Worm (Caenorhabditis elegans) whole organism, L4 larva: ENCODE data around the gene ZC262.13.

Experiments used
- F10B5.3 ChIP-seq: sonication (generic microtip); optimal IDR thresholded peaks from 2 replicates; lab custom pipeline; 2016; ENCODE audit warnings: mild to moderate bottlenecking, missing genetic modification characterization, missing compliant biosample characterization
- F37D6.2 ChIP-seq: sonication (generic microtip); optimal IDR thresholded peaks from 2 replicates; lab custom pipeline; 2016; ENCODE audit warnings: mild to moderate bottlenecking, missing genetic modification characterization, missing compliant biosample characterization
- T20F7.1 ChIP-seq: fragments of 200-800 bp; sonication (Bioruptor generic); optimal IDR thresholded peaks from 2 replicates; lab custom pipeline; 2018; ENCODE audit warnings: mild to moderate bottlenecking, missing genetic modification characterization, missing compliant biosample characterization
- T26A8.4 ChIP-seq: fragments of 200-800 bp; sonication (Bioruptor generic); IDR thresholded peaks from 2 replicates; pipeline ENCODE4 v1.3.6; 2022; ENCODE audit warnings: missing genetic modification characterization, missing compliant biosample characterization
- Y48G9A.11 ChIP-seq: fragments of 200-800 bp; sonication (Bioruptor generic); IDR thresholded peaks from 2 replicates; pipeline ENCODE4 v1.3.6; 2022; ENCODE audit warnings: missing genetic modification reagents, missing genetic modification characterization, missing compliant biosample characterization
- aha-1 ChIP-seq: fragments of 150-350 bp; peaks from one replicate; lab custom pipeline; 2014; ENCODE audit warnings: missing biosample characterization, missing genetic modification characterization
- arid-1 ChIP-seq: fragments of 200-800 bp; sonication (Bioruptor generic); conservative IDR thresholded peaks from 2 replicates; pipeline ENCODE4 v1.3.6; 2022; ENCODE audit warnings: missing genetic modification reagents, missing genetic modification characterization, missing compliant biosample characterization
- ceh-28 ChIP-seq: fragments of 150-350 bp; optimal IDR thresholded peaks from 2 replicates; lab custom pipeline; 2014; ENCODE audit warnings: missing biosample characterization, missing genetic modification reagents, missing genetic modification characterization
- ceh-32 ChIP-seq: sonication (generic microtip); optimal IDR thresholded peaks from 2 replicates; lab custom pipeline; 2016; ENCODE audit warnings: mild to moderate bottlenecking, missing genetic modification characterization, missing compliant biosample characterization; ENCODE audit not compliant: poor library complexity
- ces-1 ChIP-seq: fragments of 150-350 bp; sonication (generic microtip); optimal IDR thresholded peaks from 4 replicates; lab custom pipeline; 2014; ENCODE audit warnings: missing biosample characterization, missing genetic modification reagents, missing genetic modification characterization
- cey-2 ChIP-seq: sonication (generic microtip); optimal IDR thresholded peaks from 3 replicates; lab custom pipeline; 2017; ENCODE audit warnings: missing genetic modification characterization, mild to moderate bottlenecking, missing compliant biosample characterization, antibody characterized with exemption, borderline replicate concordance; ENCODE audit not compliant: insufficient read depth
- ctbp-1 ChIP-seq: fragments of 200-800 bp; sonication (Bioruptor generic); IDR thresholded peaks from 2 replicates; pipeline ENCODE4 v1.3.6; 2022; ENCODE audit warnings: missing genetic modification reagents, missing genetic modification characterization, missing compliant biosample characterization
- daf-19 ChIP-seq: fragments of 200-800 bp; sonication (Bioruptor generic); conservative IDR thresholded peaks from 2 replicates; pipeline ENCODE4 v1.3.6; 2022; ENCODE audit warnings: missing genetic modification characterization, missing compliant biosample characterization
- dpl-1 ChIP-seq: fragments of 150-350 bp; optimal IDR thresholded peaks from 2 replicates; lab custom pipeline; 2014; ENCODE audit warnings: missing biosample characterization, missing genetic modification reagents, missing genetic modification characterization
- gei-8 ChIP-seq: fragments of 200-800 bp; sonication (Bioruptor generic); optimal IDR thresholded peaks from 2 replicates; lab custom pipeline; 2018; ENCODE audit warnings: mild to moderate bottlenecking, missing genetic modification characterization, missing compliant biosample characterization
- hif-1 ChIP-seq, 2 experiments: sonication (generic microtip); optimal IDR thresholded peaks; 2 replicates each; lab custom pipeline; 2016 to 2017; ENCODE audit warnings: missing compliant biosample characterization in 2 of 2, missing genetic modification characterization in 2 of 2, missing genetic modification reagents in 2 of 2, missing genotype in 2 of 2, mild to moderate bottlenecking in 1 of 2
- hlh-11 ChIP-seq: fragments of 200-800 bp; sonication (Bioruptor generic); optimal IDR thresholded peaks from 2 replicates; lab custom pipeline; 2018; ENCODE audit warnings: mild to moderate bottlenecking, missing genetic modification characterization, missing compliant biosample characterization
- hmg-1.1 ChIP-seq: fragments of 200-800 bp; sonication (Bioruptor generic); IDR thresholded peaks from 2 replicates; pipeline ENCODE4 v1.3.6; 2022; ENCODE audit warnings: missing genetic modification reagents, missing genetic modification characterization, missing compliant biosample characterization
- jun-1 ChIP-seq: fragments of 150-350 bp; optimal IDR thresholded peaks from 2 replicates; lab custom pipeline; 2014; ENCODE audit warnings: missing biosample characterization, missing genetic modification reagents, missing genetic modification characterization
- lim-7 ChIP-seq: fragments of 200-800 bp; sonication (Bioruptor generic); IDR thresholded peaks from 2 replicates; pipeline ENCODE4 v1.3.6; 2022; ENCODE audit warnings: missing genetic modification characterization, missing compliant biosample characterization
- lin-1 ChIP-seq: fragments of 200-800 bp; sonication (Bioruptor generic); IDR thresholded peaks from 2 replicates; pipeline ENCODE4 v1.3.6; 2022; ENCODE audit warnings: missing genetic modification reagents, missing genetic modification characterization, missing compliant biosample characterization
- lin-29 ChIP-seq: fragments of 200-800 bp; sonication (Bioruptor generic); IDR thresholded peaks from 2 replicates; pipeline ENCODE4 v1.3.6; 2022; ENCODE audit warnings: missing genetic modification reagents, missing genetic modification characterization, missing compliant biosample characterization
- lin-39 ChIP-seq: fragments of 150-350 bp; optimal IDR thresholded peaks from 2 replicates; lab custom pipeline; 2014; ENCODE audit warnings: missing biosample characterization, missing genetic modification reagents, missing genetic modification characterization
- lir-3 ChIP-seq: sonication (generic microtip); optimal IDR thresholded peaks from 2 replicates; lab custom pipeline; 2016; ENCODE audit warnings: mild to moderate bottlenecking, missing genetic modification characterization, missing compliant biosample characterization
- lsy-2 ChIP-seq, 2 experiments: fragments of 150-350 bp in 1 of 2; sonication (generic microtip) in 1 of 2; optimal IDR thresholded peaks; 2 replicates each; lab custom pipeline; 2014 to 2017; ENCODE audit warnings: missing biosample characterization in 2 of 2, missing genetic modification characterization in 2 of 2
- mdl-1 ChIP-seq, 2 experiments: fragments of 150-350 bp in 1 of 2; sonication (generic microtip) in 1 of 2; optimal IDR thresholded peaks; 2 replicates each; lab custom pipeline; 2014 to 2017; ENCODE audit warnings: missing biosample characterization in 2 of 2, missing genetic modification characterization in 2 of 2
- mdt-29 ChIP-seq: fragments of 200-800 bp; sonication (Bioruptor generic); IDR thresholded peaks from 2 replicates; pipeline ENCODE4 v1.3.6; 2022; ENCODE audit warnings: missing genetic modification reagents, missing genetic modification characterization, missing compliant biosample characterization
- mep-1 ChIP-seq: fragments of 150-350 bp; sonication (generic microtip); optimal IDR thresholded peaks from 3 replicates; lab custom pipeline; 2014; ENCODE audit warnings: missing biosample characterization, missing genetic modification characterization
- mxl-2 ChIP-seq: fragments of 200-800 bp; sonication (Bioruptor generic); conservative IDR thresholded peaks from 2 replicates; pipeline ENCODE4 v1.3.6; 2022; ENCODE audit warnings: missing genetic modification reagents, missing genetic modification characterization, missing compliant biosample characterization
- mxl-3 ChIP-seq: fragments of 200-800 bp; sonication (Bioruptor generic); optimal IDR thresholded peaks from 2 replicates; lab custom pipeline; 2018; ENCODE audit warnings: mild to moderate bottlenecking, missing genetic modification characterization, missing compliant biosample characterization
- nhr-10 ChIP-seq: fragments of 150-350 bp; optimal IDR thresholded peaks from 2 replicates; lab custom pipeline; 2014; ENCODE audit warnings: missing biosample characterization, missing genetic modification characterization
- nhr-11 ChIP-seq: fragments of 150-350 bp; optimal IDR thresholded peaks from 2 replicates; lab custom pipeline; 2014; ENCODE audit warnings: missing biosample characterization, missing genetic modification characterization
- nhr-111 ChIP-seq: fragments of 200-800 bp; sonication (Bioruptor generic); optimal IDR thresholded peaks from 2 replicates; lab custom pipeline; 2018; ENCODE audit warnings: mild to moderate bottlenecking, missing genetic modification characterization, missing compliant biosample characterization
- nhr-25 ChIP-seq: sonication (generic microtip); optimal IDR thresholded peaks from 2 replicates; lab custom pipeline; 2017; ENCODE audit warnings: missing genetic modification characterization, mild to moderate bottlenecking, missing compliant biosample characterization, antibody characterized with exemption, moderate library complexity, borderline replicate concordance; ENCODE audit not compliant: insufficient read depth
- nhr-28 ChIP-seq: fragments of 150-350 bp; optimal IDR thresholded peaks from 2 replicates; lab custom pipeline; 2014; ENCODE audit warnings: missing biosample characterization, missing genetic modification characterization
- nhr-76 ChIP-seq: fragments of 150-350 bp; optimal IDR thresholded peaks from 2 replicates; lab custom pipeline; 2014; ENCODE audit warnings: missing biosample characterization, missing genetic modification characterization
- nhr-77 ChIP-seq: fragments of 150-350 bp; optimal IDR thresholded peaks from 2 replicates; lab custom pipeline; 2014; ENCODE audit warnings: missing biosample characterization, missing genetic modification characterization
- php-3 ChIP-seq: fragments of 200-800 bp; sonication (Bioruptor generic); IDR thresholded peaks from 2 replicates; pipeline ENCODE4 v1.3.6; 2022; ENCODE audit warnings: missing genetic modification reagents, missing genetic modification characterization, missing compliant biosample characterization
- rbr-2 ChIP-seq: sonication (generic microtip); optimal IDR thresholded peaks from 2 replicates; lab custom pipeline; 2016; ENCODE audit warnings: missing genotype, missing genetic modification characterization, missing compliant biosample characterization
- sdz-12 ChIP-seq: fragments of 200-800 bp; sonication (Bioruptor generic); optimal IDR thresholded peaks from 2 replicates; lab custom pipeline; 2018; ENCODE audit warnings: mild to moderate bottlenecking, missing genetic modification characterization, missing compliant biosample characterization
- skn-1 ChIP-seq: fragments of 150-350 bp; optimal IDR thresholded peaks from 2 replicates; lab custom pipeline; 2014; ENCODE audit warnings: missing biosample characterization, missing genetic modification characterization
- snpc-1.2 ChIP-seq: fragments of 200-800 bp; sonication (Bioruptor generic); IDR thresholded peaks from 2 replicates; pipeline ENCODE4 v1.3.6; 2022; ENCODE audit warnings: missing genetic modification reagents, missing genetic modification characterization, missing compliant biosample characterization
- snpc-4 ChIP-seq: fragments of 150-350 bp; optimal IDR thresholded peaks from 2 replicates; lab custom pipeline; 2014; ENCODE audit warnings: missing biosample characterization, missing genetic modification characterization
- spr-1 ChIP-seq: sonication (generic microtip); optimal IDR thresholded peaks from 2 replicates; lab custom pipeline; 2016; ENCODE audit warnings: mild to moderate bottlenecking, missing genetic modification characterization, missing compliant biosample characterization
- tra-1 ChIP-seq: fragments of 200-800 bp; sonication (Bioruptor generic); IDR thresholded peaks from 2 replicates; pipeline ENCODE4 v1.3.6; 2022; ENCODE audit warnings: missing genetic modification reagents, missing genetic modification characterization, missing compliant biosample characterization
- unc-130 ChIP-seq: sonication (generic microtip); optimal IDR thresholded peaks from 2 replicates; lab custom pipeline; 2016; ENCODE audit warnings: missing genetic modification reagents, missing genetic modification characterization, missing compliant biosample characterization
- unc-62 ChIP-seq, 3 experiments: fragments of 150-350 bp in 1 of 3; sonication (generic microtip); optimal IDR thresholded peaks in 2 of 3; peaks in 1 of 3; 1 replicate in 1 of 3; 2 replicates in 2 of 3; lab custom pipeline; 2014 to 2017; ENCODE audit warnings: missing biosample characterization in 3 of 3, missing genetic modification characterization in 3 of 3, missing genetic modification reagents in 3 of 3, missing genotype in 1 of 3
- zfp-3 ChIP-seq: fragments of 200-800 bp; sonication (Bioruptor generic); conservative IDR thresholded peaks from 2 replicates; pipeline ENCODE4 v1.3.6; 2022; ENCODE audit warnings: missing genetic modification reagents, missing genetic modification characterization, missing compliant biosample characterization

Gene ZC262.13

DNA sequence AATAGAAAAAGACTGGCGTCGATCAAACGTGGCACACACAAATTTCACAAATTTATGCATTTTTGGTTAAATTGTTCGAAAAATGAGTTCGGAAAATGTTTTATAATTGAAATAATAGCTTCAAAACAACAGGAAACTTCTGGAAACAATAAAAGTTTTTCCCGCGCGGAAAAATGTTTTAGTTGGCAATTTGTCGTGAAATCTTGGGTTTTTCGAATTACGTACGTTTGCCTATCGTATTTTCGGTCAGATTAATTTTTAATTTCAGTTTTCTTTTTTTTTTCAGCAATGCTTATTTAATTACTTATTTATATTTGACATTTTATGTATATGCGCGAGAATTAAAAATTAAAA is 29.4 kb downstream of the ZC262.13 start:
- TF ChIP-seq php-3 (no peak), Y48G9A.11 (GFP tag; lab: Robert Waterston, UW) (0 out of 2 replicates have a peak, but pooled peaks have one; percentile 9)

DNA sequence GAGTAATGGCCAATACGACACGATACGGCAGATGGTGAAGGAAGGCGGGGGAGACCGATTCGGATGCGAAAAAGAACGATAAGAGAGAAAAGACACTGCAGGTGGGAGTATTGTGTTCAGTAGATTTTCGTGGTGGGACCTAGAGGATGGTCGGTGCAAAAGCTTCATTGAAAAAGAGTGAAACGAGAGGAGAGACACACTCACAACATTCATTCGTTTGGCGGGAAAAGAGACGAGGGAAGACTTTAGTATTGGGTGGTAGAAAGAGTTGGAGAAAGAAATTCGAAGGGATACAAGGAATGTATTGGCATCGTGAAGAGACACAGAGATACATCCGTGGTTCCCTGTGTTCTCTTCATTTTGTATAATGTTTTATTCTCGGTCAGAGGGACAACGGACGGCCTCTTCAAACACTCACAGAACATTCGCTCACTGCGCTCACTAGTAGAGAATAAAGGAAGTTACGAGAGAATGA is 30.4 kb downstream of the ZC262.13 start:
- TF ChIP-seq nhr-76 (tag; lab: Kevin White, UChicago): no peak
- TF ChIP-seq nhr-111 (GFP tag; lab: Kevin White, UChicago): no peak
- TF ChIP-seq mep-1 (tag; lab: Kevin White, UChicago): peak; percentile 92
- no peak for TF ChIP-seq mxl-2 (GFP tag; lab: Robert Waterston, UW)
- TF ChIP-seq hlh-11: peak; percentile 83
- peak; percentile 66 for TF ChIP-seq nhr-28 (tag; lab: Kevin White, UChicago)
- TF ChIP-seq lin-39: no peak
- TF ChIP-seq ces-1 (GFP tag; lab: Kevin White, UChicago): peak; percentile 64
- TF ChIP-seq unc-62 (GFP tag; optimal IDR thresholded peaks at IDR 0.05 in 1 of 2; lab: Kevin White, UChicago): no peak
- no peak for TF ChIP-seq unc-62 (tag; optimal IDR thresholded peaks at IDR 0.05; lab: Kevin White, UChicago)
- TF ChIP-seq arid-1 (GFP tag; lab: Robert Waterston, UW): peak; percentile 27; the same call in 1 of the 2 replicates
- TF ChIP-seq lin-29 (GFP tag; lab: Robert Waterston, UW): no peak
- no peak for TF ChIP-seq unc-130 (GFP tag; lab: Kevin White, UChicago)
- TF ChIP-seq snpc-1.2 (GFP tag; lab: Robert Waterston, UW): no peak
- no peak for TF ChIP-seq cey-2
- no peak for TF ChIP-seq daf-19
- peak; percentile 86 for TF ChIP-seq nhr-11 (tag; lab: Kevin White, UChicago)
- TF ChIP-seq dpl-1 (GFP tag; lab: Kevin White, UChicago): peak; percentile 73
- peak; percentile 84 for TF ChIP-seq hmg-1.1 (GFP tag; lab: Robert Waterston, UW)
- no peak for TF ChIP-seq ceh-32 (tag; lab: Kevin White, UChicago)
- no peak for TF ChIP-seq jun-1 (tag; lab: Kevin White, UChicago)
- TF ChIP-seq tra-1 (GFP tag; lab: Robert Waterston, UW): 0 out of 2 replicates have a peak, but pooled peaks have one; percentile 17
- TF ChIP-seq spr-1 (tag; lab: Kevin White, UChicago): no peak
- no peak for TF ChIP-seq gei-8 (GFP tag; lab: Kevin White, UChicago)
- no peak for TF ChIP-seq mdt-29 (GFP tag; lab: Robert Waterston, UW)
- peak; percentile 59 for TF ChIP-seq nhr-25 (tag; lab: Kevin White, UChicago)
- TF ChIP-seq skn-1: no peak
- peak; percentile 58 for TF ChIP-seq nhr-77 (tag; lab: Kevin White, UChicago)
- TF ChIP-seq ctbp-1: peak; percentile 65
- TF ChIP-seq aha-1 (tag; lab: Kevin White, UChicago): peak; percentile 86
- peak; percentile 51 for TF ChIP-seq T26A8.4 (GFP tag; lab: Robert Waterston, UW)
- peak; percentile 81 for TF ChIP-seq rbr-2 (tag; lab: Kevin White, UChicago)
- TF ChIP-seq F37D6.2 (tag; lab: Kevin White, UChicago): peak; percentile 50
- TF ChIP-seq lsy-2 (tag; optimal IDR thresholded peaks at IDR 0.05; lab: Kevin White, UChicago): peak; percentile 77 to 91
- peak in 1 of 2 experiments; percentile 49 for TF ChIP-seq hif-1 (tag; optimal IDR thresholded peaks at IDR 0.05; lab: Kevin White, UChicago)
- TF ChIP-seq nhr-10 (tag; lab: Kevin White, UChicago): no peak
- TF ChIP-seq T20F7.1 (GFP tag; lab: Kevin White, UChicago): peak; percentile 72
- peak; percentile 49; the same call in 1 of the 2 replicates for TF ChIP-seq lim-7 (GFP tag; lab: Robert Waterston, UW)
- peak in 1 of 2 experiments; percentile 58 for TF ChIP-seq mdl-1 (tag; optimal IDR thresholded peaks at IDR 0.05; lab: Kevin White, UChicago)
- TF ChIP-seq snpc-4 (tag; lab: Kevin White, UChicago): no peak
- TF ChIP-seq lir-3: no peak
- TF ChIP-seq lin-1: no peak
- no peak for TF ChIP-seq sdz-12 (GFP tag; lab: Kevin White, UChicago)
- TF ChIP-seq F10B5.3: no peak
- TF ChIP-seq mxl-3 (GFP tag; lab: Kevin White, UChicago): peak; percentile 71
- TF ChIP-seq zfp-3: no peak
- TF ChIP-seq ceh-28: no peak
